Worm (Caenorhabditis elegans) whole organism, L4/young adult: ENCODE data around the gene str-129.

Experiments used
- W03F9.2 ChIP-seq: fragments of 150-350 bp; optimal IDR thresholded peaks from 2 replicates; lab custom pipeline; 2014; ENCODE audit warnings: missing biosample characterization, missing genetic modification characterization
- dao-5 ChIP-seq: sonication (generic microtip); optimal IDR thresholded peaks from 2 replicates; lab custom pipeline; 2016; ENCODE audit warnings: missing genotype, missing genetic modification characterization, moderate library complexity, missing compliant biosample characterization
- him-1 ChIP-seq: sonication (generic microtip); optimal IDR thresholded peaks from 2 replicates; lab custom pipeline; 2016; ENCODE audit warnings: missing genotype, missing genetic modification reagents, missing genetic modification characterization, missing compliant biosample characterization

str-129 gene

ce11 chrV:8092385-8092784, at the start of gene str-129:
Gene str-129 (minus strand): TSS chrV:8092485.
- TF ChIP-seq him-1 (no peak), dao-5 (tag; lab: Kevin White, UChicago) (no peak)

DNA sequence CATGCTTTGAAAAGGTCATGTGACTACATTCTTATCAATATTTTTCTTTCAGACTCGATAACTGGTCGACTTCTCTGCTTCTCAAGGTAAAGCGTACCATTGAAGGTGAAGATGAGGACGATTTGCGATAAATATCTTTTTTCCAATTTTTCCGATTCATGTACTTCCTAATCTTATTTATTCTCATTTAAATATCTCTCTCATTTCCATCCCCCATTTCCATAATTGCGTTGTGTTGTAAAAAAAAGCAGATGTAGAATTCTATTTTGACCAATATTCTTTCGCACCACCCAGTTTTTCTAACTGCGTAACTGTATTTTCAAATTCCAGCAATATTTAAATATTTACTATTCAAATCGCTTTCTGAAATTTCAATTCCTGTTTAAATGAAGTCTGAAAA, 40.6 kb upstream of the str-129 start, which contains the start of gene D1014.4:
D1014.4 (plus strand) TSS at position 301 of the 400 bp plus-strand sequence.
- TF ChIP-seq dao-5 (tag; lab: Kevin White, UChicago) (no peak), him-1 (no peak), W03F9.2 (tag; lab: Kevin White, UChicago) (no peak)

- no peak for TF ChIP-seq him-1
- no peak for TF ChIP-seq dao-5 (tag; lab: Kevin White, UChicago)
- no peak for TF ChIP-seq W03F9.2 (tag; lab: Kevin White, UChicago)
Measured at ce11 chrV:8131628-8132027, 39.3 kb upstream of the str-129 start.

- no peak for TF ChIP-seq W03F9.2 (tag; lab: Kevin White, UChicago)
- TF ChIP-seq him-1 = no peak
- no peak for TF ChIP-seq dao-5 (tag; lab: Kevin White, UChicago)
Measured at ce11 chrV:8130812-8131211, 38.5 kb upstream of the str-129 start.

DNA sequence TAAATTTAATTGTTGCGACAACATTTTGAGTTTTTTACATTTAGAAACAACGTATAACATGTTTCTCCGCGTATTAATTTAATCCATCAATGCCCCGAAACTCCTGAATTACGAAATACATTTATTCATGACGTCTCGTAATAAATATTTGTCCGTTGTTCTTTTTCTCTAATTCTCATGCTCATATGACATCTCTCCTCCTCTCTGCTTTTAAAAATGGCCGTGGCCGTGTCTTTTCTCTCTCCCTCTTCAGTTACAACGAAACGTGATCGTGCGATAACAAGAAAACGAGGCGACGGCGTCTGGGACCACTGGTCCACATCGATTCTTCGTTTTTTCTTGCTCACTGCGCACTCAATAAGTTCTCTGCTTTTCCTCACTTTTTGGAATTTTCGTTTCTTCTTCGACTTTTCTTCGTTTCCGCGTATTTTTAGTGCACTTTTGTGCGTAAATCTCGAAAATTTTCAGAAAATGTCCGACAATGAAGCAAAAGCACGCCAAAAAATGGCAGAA, 37.9 kb upstream of the str-129 start, which contains the start of gene snap-1:
snap-1 (plus strand) TSS at position 463 of the 513 bp plus-strand sequence.
- TF ChIP-seq W03F9.2 (tag; lab: Kevin White, UChicago) (no peak), dao-5 (tag; lab: Kevin White, UChicago) (no peak), him-1 (peak; percentile 13)

DNA sequence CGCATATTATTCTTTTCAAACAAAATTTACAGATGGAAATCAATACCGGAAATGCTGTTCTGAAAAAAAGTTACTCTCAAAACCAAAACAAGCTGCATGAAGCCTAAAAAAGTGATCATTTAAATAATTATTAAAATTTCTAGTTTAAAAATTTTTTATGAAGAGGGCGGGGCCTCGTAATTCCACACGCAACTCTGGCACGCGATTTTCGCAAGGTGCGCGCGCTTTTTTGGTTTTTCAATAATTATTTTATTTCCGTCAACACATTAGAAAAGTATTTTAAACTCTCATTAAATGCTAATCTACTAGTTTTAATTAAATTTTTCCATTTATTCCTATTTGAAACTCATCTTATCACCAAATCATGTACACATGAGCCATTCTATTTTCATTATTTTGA, 37.4 kb upstream of the str-129 start:
- TF ChIP-seq dao-5 (tag; lab: Kevin White, UChicago) = no peak
- peak; percentile 36 for TF ChIP-seq W03F9.2 (tag; lab: Kevin White, UChicago)

DNA sequence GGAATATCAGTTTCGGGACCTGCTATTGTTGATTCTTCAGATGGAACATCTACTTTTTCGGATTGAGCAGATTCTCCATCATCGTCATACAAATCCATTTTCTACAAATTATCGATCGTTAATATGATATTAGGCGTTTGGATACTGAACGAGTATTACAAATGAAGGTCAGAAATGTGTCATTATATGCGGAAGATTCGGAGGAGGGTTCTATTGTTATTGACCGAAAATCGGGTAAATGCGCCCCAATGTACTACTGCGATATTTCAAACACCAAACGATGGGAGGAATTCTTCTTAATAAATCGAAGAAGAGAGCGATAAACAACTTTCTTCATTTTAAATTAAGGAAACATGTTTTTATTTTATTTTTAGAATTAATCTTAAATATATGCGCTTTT, 37.0 kb upstream of the str-129 start, which contains the start of gene spr-1:
spr-1 (minus strand) TSS at position 101 of the 400 bp plus-strand sequence.
- no peak for TF ChIP-seq dao-5 (tag; lab: Kevin White, UChicago)
- TF ChIP-seq W03F9.2 (tag; lab: Kevin White, UChicago) = no peak
- no peak for TF ChIP-seq him-1

ce11 chrV:8123384-8123783, 31.1 kb upstream of the str-129 start, which contains the start of gene D1014.5:
Gene D1014.5 (plus strand): TSS chrV:8123684.
- TF ChIP-seq dao-5 (tag; lab: Kevin White, UChicago) = no peak
- no peak for TF ChIP-seq him-1
- TF ChIP-seq W03F9.2 (tag; lab: Kevin White, UChicago) = no peak

DNA sequence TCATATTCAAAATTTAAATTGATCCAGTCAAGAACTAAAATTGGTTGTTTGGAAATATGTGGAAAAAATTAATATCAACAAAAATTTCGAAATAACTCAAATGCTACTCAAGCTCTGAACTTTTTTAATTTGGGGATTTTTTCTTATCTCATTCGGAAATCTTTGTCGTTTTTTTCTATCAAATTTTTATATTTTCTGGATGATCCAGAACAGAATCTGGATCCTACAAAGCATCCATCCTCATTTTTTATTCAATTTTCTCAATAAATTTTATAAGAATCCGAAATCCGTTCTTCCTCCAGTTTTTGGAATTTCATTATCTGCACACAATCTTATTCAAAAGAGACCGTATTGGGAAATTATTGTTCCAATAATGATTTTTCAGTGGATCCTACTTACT, 28.6 kb upstream of the str-129 start, which contains the start of gene D1014.6:
D1014.6 (plus strand) TSS at position 301 of the 400 bp plus-strand sequence.
- TF ChIP-seq him-1 (no peak), dao-5 (tag; lab: Kevin White, UChicago) (no peak), W03F9.2 (tag; lab: Kevin White, UChicago) (no peak)

DNA sequence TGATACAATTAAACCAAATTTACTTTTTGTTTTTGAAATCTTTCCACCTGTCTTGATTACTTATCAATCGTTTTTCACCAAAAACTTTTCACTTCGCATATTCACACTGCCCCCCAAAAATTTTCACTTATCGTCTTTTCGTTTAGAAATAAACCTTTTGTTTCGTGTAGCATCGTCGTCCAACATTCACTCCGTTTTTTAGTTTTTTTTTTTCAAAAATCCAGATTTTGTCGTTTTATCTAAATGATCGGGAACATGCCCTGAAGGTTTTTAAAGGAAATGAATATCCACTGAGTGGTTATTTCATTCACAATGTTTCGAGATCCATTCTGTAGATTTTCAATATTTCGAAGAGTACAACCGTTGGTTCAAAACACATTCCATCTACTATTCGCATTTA, 25.7 kb upstream of the str-129 start, which contains the start of gene D1014.7:
D1014.7 (plus strand) TSS at position 301 of the 400 bp plus-strand sequence.
- TF ChIP-seq W03F9.2 (tag; lab: Kevin White, UChicago) = no peak
- no peak for TF ChIP-seq him-1
- no peak for TF ChIP-seq dao-5 (tag; lab: Kevin White, UChicago)

DNA sequence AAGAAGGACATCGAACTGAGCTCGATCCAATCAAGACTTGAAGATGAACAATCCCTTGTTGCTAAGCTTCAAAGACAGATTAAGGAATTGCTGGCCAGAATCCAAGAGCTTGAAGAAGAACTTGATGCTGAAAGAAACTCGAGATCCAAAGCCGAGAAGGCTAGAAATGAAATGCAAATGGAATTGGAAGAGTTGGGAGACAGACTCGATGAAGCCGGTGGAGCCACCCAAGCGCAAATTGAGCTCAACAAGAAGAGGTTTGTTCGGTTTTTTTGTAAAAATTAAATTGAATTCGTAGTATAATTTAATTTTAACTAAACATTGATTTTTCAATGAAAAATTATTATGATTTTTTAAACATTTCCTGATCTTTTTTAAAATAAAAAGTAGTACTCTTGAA, 22.3 kb upstream of the str-129 start:
- TF ChIP-seq him-1 (no peak), dao-5 (tag; lab: Kevin White, UChicago) (no peak), W03F9.2 (tag; lab: Kevin White, UChicago) (no peak)

DNA sequence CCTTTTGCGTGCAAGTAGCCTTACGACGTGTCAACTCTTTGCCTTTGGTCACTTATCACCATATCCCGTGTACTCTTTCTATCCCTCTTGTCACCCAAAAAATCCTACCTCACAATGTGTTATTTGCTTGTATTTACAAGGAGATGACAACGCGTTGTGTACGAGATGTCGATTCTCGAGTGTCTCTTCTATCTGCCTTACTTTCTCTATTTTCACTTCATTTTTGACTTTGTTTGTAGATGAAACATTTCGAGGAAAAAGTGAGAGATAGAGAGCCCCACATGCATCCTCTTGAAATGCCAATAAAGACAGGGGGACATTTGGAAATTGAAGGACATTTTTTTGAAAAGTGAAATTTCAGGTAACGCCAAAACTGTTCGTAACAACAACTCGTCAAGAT, 18.5 kb upstream of the str-129 start:
- TF ChIP-seq W03F9.2 (tag; lab: Kevin White, UChicago) = no peak
- no peak for TF ChIP-seq dao-5 (tag; lab: Kevin White, UChicago)
- TF ChIP-seq him-1 = no peak

DNA sequence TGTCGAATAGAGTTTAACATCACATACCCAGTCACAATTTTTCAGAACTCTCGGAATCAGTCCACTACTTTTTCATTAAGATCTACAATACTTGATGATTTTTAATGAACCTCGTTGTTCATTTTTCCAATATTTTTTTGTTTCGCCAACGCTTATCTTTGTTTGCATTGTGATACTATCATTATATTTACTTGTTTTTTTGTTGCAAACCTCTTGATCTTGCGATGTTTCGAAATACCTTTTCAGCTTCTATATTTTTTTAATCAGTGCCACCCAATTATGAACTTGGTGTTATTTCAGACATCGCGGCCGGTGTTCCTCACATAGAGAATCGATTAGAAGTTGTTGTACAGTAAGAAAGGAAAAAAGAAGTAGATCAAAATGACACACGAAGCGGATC, 16.4 kb upstream of the str-129 start, which contains the start of gene myo-5:
myo-5 (plus strand) TSS at position 301 of the 400 bp plus-strand sequence.
- TF ChIP-seq him-1 = no peak
- no peak for TF ChIP-seq dao-5 (tag; lab: Kevin White, UChicago)
- TF ChIP-seq W03F9.2 (tag; lab: Kevin White, UChicago) = no peak

DNA sequence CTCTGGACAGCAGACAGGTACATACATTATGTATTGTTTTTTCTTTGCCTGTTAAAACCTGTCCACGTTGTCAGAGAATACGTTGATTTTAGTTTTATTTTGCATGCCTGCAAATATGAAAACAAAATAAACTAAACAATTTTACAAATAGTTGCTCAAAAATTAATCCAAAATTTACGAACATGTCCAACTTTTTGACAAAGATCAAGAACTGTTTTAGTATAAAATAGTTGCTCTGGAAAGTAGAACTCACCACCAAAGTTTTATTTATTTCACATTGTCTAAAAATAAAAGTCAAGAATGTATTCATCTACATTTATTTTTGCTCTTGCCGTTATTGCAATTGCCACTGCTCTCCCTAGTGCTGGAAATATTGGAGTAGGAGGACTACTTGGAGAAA, 12.2 kb upstream of the str-129 start, which contains the start of gene srlf-16:
srlf-16 (plus strand) TSS at position 301 of the 400 bp plus-strand sequence.
- TF ChIP-seq W03F9.2 (tag; lab: Kevin White, UChicago) (no peak), dao-5 (tag; lab: Kevin White, UChicago) (no peak), him-1 (no peak)

- TF ChIP-seq him-1 (no peak), dao-5 (tag; lab: Kevin White, UChicago) (no peak), W03F9.2 (tag; lab: Kevin White, UChicago) (no peak)
Measured at ce11 chrV:8102960-8103359, 10.7 kb upstream of the str-129 start, which contains the start of gene str-90. Gene str-90 (plus strand): TSS chrV:8103260.
